Worm (Caenorhabditis elegans): ENCODE results near the gene emb-9.
A peak's percentile ranks its signal among the peaks of the same experiment; 100 is the strongest.

DNA sequence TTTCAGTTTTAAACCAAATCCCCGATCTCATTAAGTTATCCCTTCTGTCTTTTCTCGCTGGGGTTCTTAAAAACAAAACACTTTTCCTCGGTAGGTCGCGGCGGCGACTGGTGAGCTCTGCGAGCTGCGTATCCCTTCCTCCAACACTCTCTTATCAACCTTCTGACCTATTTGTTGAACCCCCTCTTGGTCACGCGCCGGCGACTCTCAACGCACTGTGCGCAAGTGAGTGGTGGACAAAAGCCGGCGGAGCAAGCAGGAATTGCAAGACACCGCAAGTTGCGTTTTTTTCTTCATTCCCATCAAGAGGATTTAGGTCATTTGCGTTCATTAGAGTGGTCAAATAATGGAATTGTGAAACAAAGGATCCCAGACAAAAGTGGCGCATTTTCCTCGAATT is 9.6 kb upstream of the emb-9 start:
- TF ChIP-seq egl-27 (tag; optimal IDR thresholded peaks at IDR 0.05) (no peak), ama-1 (optimal IDR thresholded peaks at IDR 0.05) (no peak), ztf-11 (tag; optimal IDR thresholded peaks at IDR 0.05) (no peak), rnt-1 (tag; optimal IDR thresholded peaks at IDR 0.05) (peak; percentile 60), pqm-1 (tag; optimal IDR thresholded peaks at IDR 0.05) (no peak)
